Worm (Caenorhabditis elegans): ENCODE data around the gene R11D1.2.

The R11D1.2 gene

DNA sequence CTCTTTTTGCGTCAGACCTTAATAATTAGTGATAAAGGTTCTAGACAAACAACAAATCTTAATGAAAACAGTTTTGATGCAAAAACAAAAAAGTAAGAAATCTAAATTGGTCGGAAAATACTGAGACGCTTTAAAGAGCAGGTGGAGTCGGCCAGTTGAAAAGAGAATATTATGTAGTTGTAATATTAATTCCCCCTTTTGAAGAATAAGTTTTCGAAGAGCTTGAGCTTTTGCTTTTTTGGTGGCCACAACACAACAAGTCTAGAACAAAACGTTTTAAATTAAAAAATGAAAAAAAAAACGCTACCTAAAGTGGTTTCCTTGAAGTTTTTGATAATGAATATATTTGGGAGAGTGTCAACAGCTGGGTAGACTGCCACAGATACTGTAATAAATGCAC, 8.0 kb downstream of the R11D1.2 start, which contains the start of gene str-178:
Gene str-178, minus strand, starts transcription at position 101 of the 400 bp plus-strand sequence.
- TF ChIP-seq elt-1 (tag; optimal IDR thresholded peaks at IDR 0.05) (no peak), elt-2 (tag; optimal IDR thresholded peaks at IDR 0.05) (no peak), ceh-9 (tag; optimal IDR thresholded peaks at IDR 0.05) (no peak), egl-27 (tag; optimal IDR thresholded peaks at IDR 0.05) (no peak), nhr-25 (tag; optimal IDR thresholded peaks at IDR 0.05) (no peak)

- TF ChIP-seq snpc-4 (tag; optimal IDR thresholded peaks at IDR 0.05) (no peak), elt-3 (tag; optimal IDR thresholded peaks at IDR 0.05) (no peak), egl-5 (tag; optimal IDR thresholded peaks at IDR 0.05) (no peak), ztf-4 (tag; optimal IDR thresholded peaks at IDR 0.05) (no peak), jun-1 (tag; optimal IDR thresholded peaks at IDR 0.05) (no peak), nhr-43 (tag; optimal IDR thresholded peaks at IDR 0.05; ENCODE audit: poor library complexity, severe bottlenecking) (no peak), ceh-9 (tag; optimal IDR thresholded peaks at IDR 0.05) (no peak), ceh-28 (tag; optimal IDR thresholded peaks at IDR 0.05) (no peak), ama-1 (optimal IDR thresholded peaks at IDR 0.05) (no peak), daf-12 (tag; optimal IDR thresholded peaks at IDR 0.05) (no peak), ZK546.5 (tag; optimal IDR thresholded peaks at IDR 0.05) (no peak), elt-1 (tag; optimal IDR thresholded peaks at IDR 0.05) (no peak), nfya-1 (tag; optimal IDR thresholded peaks at IDR 0.05; ENCODE audit: insufficient read depth) (no peak), lin-15B (tag; optimal IDR thresholded peaks at IDR 0.05) (no peak), ceh-16 (tag; optimal IDR thresholded peaks at IDR 0.05) (no peak), egl-27 (tag; optimal IDR thresholded peaks at IDR 0.05) (no peak), ceh-82 (tag; optimal IDR thresholded peaks at IDR 0.05) (no peak), sea-2 (GFP tag; optimal IDR thresholded peaks at IDR 0.05) (no peak), ztf-11 (tag; optimal IDR thresholded peaks at IDR 0.05) (no peak), pha-4 (tag; optimal IDR thresholded peaks at IDR 0.05) (no peak)
Observed at ce11 chrV:12718622-12719021, 10.2 kb downstream of the R11D1.2 start, which contains the start of gene str-181. Gene str-181 (minus strand): TSS chrV:12718722.

DNA sequence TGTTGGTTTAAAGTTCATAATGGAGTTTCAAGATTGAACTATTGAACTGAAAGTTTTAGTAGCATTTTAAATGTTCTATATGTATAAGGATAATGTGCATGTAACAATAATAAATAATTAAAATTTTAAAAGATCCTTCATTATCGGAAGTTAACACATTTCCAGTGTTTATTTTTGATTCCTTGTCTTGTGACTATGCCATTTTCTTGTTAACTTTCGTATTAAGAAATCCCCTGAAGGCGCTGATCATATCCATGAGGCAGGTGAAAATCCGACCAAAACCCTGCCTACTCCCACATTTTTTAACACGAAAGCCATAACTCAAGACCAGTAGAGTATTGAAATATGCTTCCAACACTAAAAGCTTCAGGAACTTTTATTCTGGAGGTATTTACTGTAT, 11.3 kb downstream of the R11D1.2 start, which contains the start of gene R11D1.7:
Gene R11D1.7, plus strand, starts transcription at position 301 of the 400 bp plus-strand sequence.
- TF ChIP-seq hmg-11 (tag; optimal IDR thresholded peaks at IDR 0.05), result no peak
- no peak for TF ChIP-seq nhr-237 (tag; optimal IDR thresholded peaks at IDR 0.05)
- TF ChIP-seq egl-5 (tag; optimal IDR thresholded peaks at IDR 0.05), result no peak
- no peak for TF ChIP-seq sea-2 (GFP tag; optimal IDR thresholded peaks at IDR 0.05)
- TF ChIP-seq eor-1 (tag; optimal IDR thresholded peaks at IDR 0.05), result no peak
- TF ChIP-seq elt-1 (tag; optimal IDR thresholded peaks at IDR 0.05), result no peak
- no peak for TF ChIP-seq ztf-11 (tag; optimal IDR thresholded peaks at IDR 0.05)
- TF ChIP-seq nhr-43 (tag; optimal IDR thresholded peaks at IDR 0.05; ENCODE audit: poor library complexity, severe bottlenecking), result no peak
- no peak for TF ChIP-seq nhr-67 (tag; optimal IDR thresholded peaks at IDR 0.05)
- no peak for TF ChIP-seq ceh-82 (tag; optimal IDR thresholded peaks at IDR 0.05)
- no peak for TF ChIP-seq ceh-16 (tag; optimal IDR thresholded peaks at IDR 0.05)
- no peak for TF ChIP-seq lin-15B (tag; optimal IDR thresholded peaks at IDR 0.05)
- no peak for TF ChIP-seq mdl-1 (tag; optimal IDR thresholded peaks at IDR 0.05)
- no peak for TF ChIP-seq nhr-12 (tag; optimal IDR thresholded peaks at IDR 0.05)
- TF ChIP-seq ztf-4 (tag; optimal IDR thresholded peaks at IDR 0.05), result no peak
- no peak for TF ChIP-seq daf-12 (tag; optimal IDR thresholded peaks at IDR 0.05)

ce11 chrV:12725893-12726292, 17.5 kb downstream of the R11D1.2 start, which contains the start of gene R11D1.12:
Gene R11D1.12 (minus strand): TSS chrV:12725993.
- TF ChIP-seq zag-1 (tag; optimal IDR thresholded peaks at IDR 0.05), result no peak
- no peak for TF ChIP-seq pqm-1 (tag; optimal IDR thresholded peaks at IDR 0.05)
- TF ChIP-seq nhr-11 (tag; optimal IDR thresholded peaks at IDR 0.05), result no peak
- TF ChIP-seq ceh-28 (tag; optimal IDR thresholded peaks at IDR 0.05), result no peak
- TF ChIP-seq lsy-12 (tag; optimal IDR thresholded peaks at IDR 0.05), result no peak
- TF ChIP-seq nhr-67 (tag; optimal IDR thresholded peaks at IDR 0.05), result no peak
- no peak for TF ChIP-seq ceh-9 (tag; optimal IDR thresholded peaks at IDR 0.05)
- no peak for TF ChIP-seq egl-5 (tag; optimal IDR thresholded peaks at IDR 0.05)
- TF ChIP-seq ztf-11 (tag; optimal IDR thresholded peaks at IDR 0.05), result no peak
- TF ChIP-seq nhr-43 (tag; optimal IDR thresholded peaks at IDR 0.05; ENCODE audit: poor library complexity, severe bottlenecking), result no peak

DNA sequence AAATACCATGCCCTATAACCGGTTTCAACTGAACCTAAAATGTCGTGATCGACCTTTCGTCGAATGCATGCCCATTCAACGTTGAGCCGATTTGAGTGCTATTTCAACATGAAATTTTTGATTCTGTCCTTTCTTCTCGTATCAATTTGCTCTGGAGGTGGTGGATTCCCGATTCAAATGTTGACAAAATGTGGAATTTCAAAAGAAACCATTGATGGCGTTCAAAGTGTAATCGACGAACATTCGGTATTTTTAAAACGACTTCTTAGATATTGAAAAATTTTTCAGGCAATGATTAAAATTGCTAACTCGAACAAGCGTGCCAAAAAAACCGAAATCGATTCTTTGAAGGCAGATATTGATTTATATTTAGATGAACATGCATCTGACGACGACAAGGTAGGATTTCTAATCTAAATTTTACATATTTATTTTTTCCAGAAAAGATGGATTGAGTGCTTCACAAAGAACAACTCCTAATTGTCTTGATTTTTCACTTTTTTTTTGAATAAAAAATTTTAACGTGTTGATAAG, 18.8 kb downstream of the R11D1.2 start, which contains the start of gene R11D1.13:
Gene R11D1.13, plus strand, starts transcription at position 51 of the 534 bp plus-strand sequence.
- TF ChIP-seq ztf-4 (tag; optimal IDR thresholded peaks at IDR 0.05), result no peak

Data from whole organism, L3 larva.